Fruit fly (Drosophila melanogaster): Measurements from ENCODE around the gene Sh3beta.

Sh3beta gene

dm6 chr3L:7368934-7369333 is at the start of gene Sh3beta:
Gene Sh3beta (minus strand): TSS chr3L:7369260.
- TF ChIP-seq CTCF (optimal IDR thresholded peaks at IDR 0.05) (no peak), CG8478 (optimal IDR thresholded peaks at IDR 0.05) (no peak)

dm6 chr3L:7404081-7404480 is 35.0 kb upstream of the Sh3beta start, which contains the start of gene CG8560:
Gene CG8560 (minus strand): TSS chr3L:7404181.
- TF ChIP-seq CG8478 (optimal IDR thresholded peaks at IDR 0.05) (no peak), CTCF (optimal IDR thresholded peaks at IDR 0.05) (no peak)

dm6 chr3L:7401972-7402371 is 32.9 kb upstream of the Sh3beta start:
- TF ChIP-seq CTCF (optimal IDR thresholded peaks at IDR 0.05), result no peak
- no peak for TF ChIP-seq CG8478 (optimal IDR thresholded peaks at IDR 0.05)

dm6 chr3L:7399770-7400169 is 30.7 kb upstream of the Sh3beta start, which contains the start of gene CG18417:
Gene CG18417 (plus strand): TSS chr3L:7400070.
- no peak for TF ChIP-seq CG8478 (optimal IDR thresholded peaks at IDR 0.05)
- no peak for TF ChIP-seq CTCF (optimal IDR thresholded peaks at IDR 0.05)

dm6 chr3L:7397979-7398378 is 28.9 kb upstream of the Sh3beta start, which contains the start of gene CG8562:
Gene CG8562 (plus strand): TSS chr3L:7398285.
- TF ChIP-seq CG8478 (optimal IDR thresholded peaks at IDR 0.05) (no peak), CTCF (optimal IDR thresholded peaks at IDR 0.05) (no peak)

dm6 chr3L:7396055-7396454 is 27.0 kb upstream of the Sh3beta start, which contains the start of gene CG32379:
Gene CG32379 (plus strand): TSS chr3L:7396355.
- no peak for TF ChIP-seq CG8478 (optimal IDR thresholded peaks at IDR 0.05)
- TF ChIP-seq CTCF (optimal IDR thresholded peaks at IDR 0.05), result no peak

dm6 chr3L:7390442-7390841 is 21.4 kb upstream of the Sh3beta start, which contains the start of gene CG8563:
Gene CG8563 (plus strand): TSS chr3L:7390742.
- no peak for TF ChIP-seq CG8478 (optimal IDR thresholded peaks at IDR 0.05)
- no peak for TF ChIP-seq CTCF (optimal IDR thresholded peaks at IDR 0.05)

dm6 chr3L:7390004-7390403 is 20.9 kb upstream of the Sh3beta start:
- TF ChIP-seq CTCF (optimal IDR thresholded peaks at IDR 0.05), result no peak
- TF ChIP-seq CG8478 (optimal IDR thresholded peaks at IDR 0.05), result no peak

- no peak for TF ChIP-seq CG8478 (optimal IDR thresholded peaks at IDR 0.05)
- no peak for TF ChIP-seq CTCF (optimal IDR thresholded peaks at IDR 0.05)
These were observed 18.8 kb upstream of the Sh3beta start, which contains the start of gene CG8564 for dm6 chr3L:7387814-7388213. Gene CG8564 (minus strand): TSS chr3L:7387914.

- TF ChIP-seq CG8478 (optimal IDR thresholded peaks at IDR 0.05) (no peak), CTCF (optimal IDR thresholded peaks at IDR 0.05) (no peak)
These were observed 12.4 kb upstream of the Sh3beta start, which contains the start of the genes SMSr and smid for dm6 chr3L:7381359-7381976. Gene SMSr (minus strand): TSS chr3L:7381474. Gene smid (plus strand): TSS chr3L:7381614.

dm6 chr3L:7380395-7380794 is 11.3 kb upstream of the Sh3beta start:
- no peak for TF ChIP-seq CG8478 (optimal IDR thresholded peaks at IDR 0.05)
- TF ChIP-seq CTCF (optimal IDR thresholded peaks at IDR 0.05), result no peak

- no peak for TF ChIP-seq CTCF (optimal IDR thresholded peaks at IDR 0.05)
- TF ChIP-seq CG8478 (optimal IDR thresholded peaks at IDR 0.05), result no peak
These were observed 7.8 kb upstream of the Sh3beta start for dm6 chr3L:7376830-7377229.

- TF ChIP-seq CG8478 (optimal IDR thresholded peaks at IDR 0.05) (no peak), CTCF (optimal IDR thresholded peaks at IDR 0.05) (no peak)
These were observed 7.1 kb upstream of the Sh3beta start for dm6 chr3L:7376151-7376550.

- peak in 1 of 2 experiments; percentile 13 for TF ChIP-seq CTCF (optimal IDR thresholded peaks at IDR 0.05)
- no peak for TF ChIP-seq CG8478 (optimal IDR thresholded peaks at IDR 0.05)
These were observed 2.2 kb upstream of the Sh3beta start for dm6 chr3L:7371290-7371689.

dm6 chr3L:7370231-7370882 is 1.3 kb upstream of the Sh3beta start:
- TF ChIP-seq CG8478 (optimal IDR thresholded peaks at IDR 0.05) (no peak), CTCF (optimal IDR thresholded peaks at IDR 0.05) (no peak)

- no peak for TF ChIP-seq CG8478 (optimal IDR thresholded peaks at IDR 0.05)
- TF ChIP-seq CTCF (optimal IDR thresholded peaks at IDR 0.05), result no peak
These were observed 483 bp upstream of the Sh3beta start, which contains the start of gene akirin for dm6 chr3L:7369543-7369942. Gene akirin (plus strand): TSS chr3L:7369843.

Measured in S2 (cell line).